Fruit fly (Drosophila melanogaster) whole organism, embryonic: ENCODE data around the gene CG32176.

Experiments
- ATbp ChIP-seq: fragments of 200-800 bp; sonication (Bioruptor generic); optimal IDR thresholded peaks from 2 replicates; lab custom pipeline; 2017; ENCODE audit warnings: missing biosample characterization, mild to moderate bottlenecking, missing genetic modification characterization, missing genetic modification reagents
- Ada2b ChIP-seq: fragments of 200-800 bp; sonication (Bioruptor generic); IDR thresholded peaks from 2 replicates; pipeline ENCODE4 v1.3.6; 2022; ENCODE audit warnings: missing biosample characterization, missing genetic modification characterization
- Antp ChIP-seq: fragments of 200-800 bp; sonication (Bioruptor generic); optimal IDR thresholded peaks from 3 replicates; lab custom pipeline; 2016; ENCODE audit warnings: missing biosample characterization, missing genetic modification characterization
- CG10654 ChIP-seq: fragments of 200-800 bp; sonication (Bioruptor generic); optimal IDR thresholded peaks from 2 replicates; lab custom pipeline; 2016; ENCODE audit warnings: missing biosample characterization, missing genetic modification characterization
- CG13624 ChIP-seq: fragments of 200-800 bp; sonication (Bioruptor generic); optimal IDR thresholded peaks from 2 replicates; lab custom pipeline; 2016; ENCODE audit warnings: missing biosample characterization, missing genetic modification characterization
- CG17802 ChIP-seq: fragments of 200-800 bp; sonication (Bioruptor generic); optimal IDR thresholded peaks from 2 replicates; lab custom pipeline; 2018; ENCODE audit warnings: missing biosample characterization, mild to moderate bottlenecking, missing genetic modification characterization, moderate library complexity
- CG18262 ChIP-seq: fragments of 200-800 bp; optimal IDR thresholded peaks from 3 replicates; lab custom pipeline; 2019; ENCODE audit warnings: missing biosample characterization, mild to moderate bottlenecking, missing genetic modification characterization, moderate library complexity
- CG3065 ChIP-seq: fragments of 200-800 bp; sonication (Bioruptor generic); optimal IDR thresholded peaks from 2 replicates; lab custom pipeline; 2016; ENCODE audit warnings: missing biosample characterization, missing genetic modification characterization
- CG3163 ChIP-seq: fragments of 200-800 bp; sonication (Bioruptor generic); optimal IDR thresholded peaks from 3 replicates; lab custom pipeline; 2016; ENCODE audit warnings: missing biosample characterization, missing genetic modification characterization
- CG3726 ChIP-seq: fragments of 200-800 bp; sonication (Bioruptor generic); IDR thresholded peaks from 3 replicates; pipeline ENCODE4, ENCODE4 v1.3.6; 2022; ENCODE audit warnings: missing biosample characterization, missing genetic modification characterization
- CG4404 ChIP-seq: fragments of 200-800 bp; sonication (Bioruptor generic); IDR thresholded peaks from 2 replicates; pipeline ENCODE4 v1.3.6; 2022; ENCODE audit warnings: missing biosample characterization, missing genetic modification characterization
- CG5180 ChIP-seq: fragments of 200-800 bp; sonication (Bioruptor generic); optimal IDR thresholded peaks from 3 replicates; lab custom pipeline; 2017; ENCODE audit warnings: missing biosample characterization, missing genetic modification characterization, mild to moderate bottlenecking, moderate library complexity, missing genetic modification reagents
- CG6654 ChIP-seq: fragments of 200-800 bp; sonication (Bioruptor generic); optimal IDR thresholded peaks from 2 replicates; lab custom pipeline; 2017; ENCODE audit warnings: missing biosample characterization, mild to moderate bottlenecking, missing genetic modification characterization
- CG6689 ChIP-seq: fragments of 200-800 bp; sonication (Bioruptor generic); IDR thresholded peaks from 2 replicates; pipeline ENCODE4 v1.3.6; 2022; ENCODE audit warnings: missing biosample characterization, missing genetic modification characterization
- CG7839 ChIP-seq: fragments of 200-800 bp; sonication (Bioruptor generic); optimal IDR thresholded peaks from 3 replicates; lab custom pipeline; 2018; ENCODE audit warnings: missing biosample characterization, mild to moderate bottlenecking, missing genetic modification characterization, moderate library complexity
- CG9437 ChIP-seq: fragments of 200-800 bp; sonication (Bioruptor generic); optimal IDR thresholded peaks from 2 replicates; lab custom pipeline; 2018; ENCODE audit warnings: missing biosample characterization, mild to moderate bottlenecking, missing genetic modification characterization
- CG9932 ChIP-seq: fragments of 200-800 bp; sonication (Bioruptor generic); IDR thresholded peaks from 2 replicates; pipeline ENCODE4 v1.3.6; 2022; ENCODE audit warnings: missing biosample characterization, missing genetic modification characterization
- CoRest ChIP-seq: fragments of 200-800 bp; sonication (Bioruptor generic); optimal IDR thresholded peaks from 3 replicates; lab custom pipeline; 2018; ENCODE audit warnings: missing biosample characterization, mild to moderate bottlenecking, missing genetic modification characterization, moderate library complexity
- D ChIP-seq, 2 experiments: fragments of 200-800 bp in 1 of 2; fragments of >200 bp in 1 of 2; sonication (Bioruptor generic) in 1 of 2; optimal IDR thresholded peaks; 2 replicates in 1 of 2; 3 replicates in 1 of 2; lab custom pipeline; 2017; ENCODE audit warnings: mild to moderate bottlenecking in 1 of 2, missing biosample characterization in 1 of 2, missing genetic modification characterization in 1 of 2, missing genetic modification reagents in 1 of 2
- E2f1 ChIP-seq: fragments of 200-800 bp; sonication (Bioruptor generic); IDR thresholded peaks from 2 replicates; pipeline ENCODE4 v1.3.6; 2022; ENCODE audit warnings: missing biosample characterization, missing genetic modification characterization
- Hey ChIP-seq: fragments of 200-800 bp; sonication (Bioruptor generic); optimal IDR thresholded peaks from 3 replicates; lab custom pipeline; 2018; ENCODE audit warnings: missing biosample characterization, mild to moderate bottlenecking, missing genetic modification characterization
- Hr3 ChIP-seq: fragments of 200-800 bp; sonication (Bioruptor generic); optimal IDR thresholded peaks from 3 replicates; lab custom pipeline; 2016; ENCODE audit warnings: missing biosample characterization, missing genetic modification characterization
- Med ChIP-seq: fragments of 200-800 bp; sonication (Bioruptor generic); peaks from one replicate; lab custom pipeline; 2016; ENCODE audit warnings: missing biosample characterization, missing genetic modification characterization, mild to moderate bottlenecking, inconsistent platforms, moderate library complexity
- NfI ChIP-seq: fragments of 200-800 bp; sonication (Bioruptor generic); optimal IDR thresholded peaks from 3 replicates; lab custom pipeline; 2018; ENCODE audit warnings: missing biosample characterization, mild to moderate bottlenecking, missing genetic modification characterization, moderate library complexity
- Oli ChIP-seq: fragments of 200-800 bp; sonication (Bioruptor generic); optimal IDR thresholded peaks from 2 replicates; lab custom pipeline; 2018; ENCODE audit warnings: missing biosample characterization, mild to moderate bottlenecking, missing genetic modification characterization, moderate library complexity
- Xbp1 ChIP-seq: fragments of 200-800 bp; sonication (Bioruptor generic); optimal IDR thresholded peaks from 3 replicates; lab custom pipeline; 2016; ENCODE audit warnings: missing biosample characterization, mild to moderate bottlenecking, missing genetic modification characterization
- az2 ChIP-seq: fragments of 200-800 bp; sonication (Bioruptor generic); optimal IDR thresholded peaks from 3 replicates; lab custom pipeline; 2016; ENCODE audit warnings: missing biosample characterization, missing genetic modification characterization
- caup ChIP-seq: fragments of 200-800 bp; sonication (Bioruptor generic); optimal IDR thresholded peaks from 3 replicates; lab custom pipeline; 2017; ENCODE audit warnings: missing biosample characterization, mild to moderate bottlenecking, missing genetic modification characterization, moderate library complexity; ENCODE audit not compliant: severe bottlenecking
- dm ChIP-seq: fragments of 200-800 bp; sonication (Bioruptor generic); optimal IDR thresholded peaks from 3 replicates; lab custom pipeline; 2016; ENCODE audit warnings: missing biosample characterization, missing genetic modification characterization
- fd3F ChIP-seq: fragments of 200-800 bp; sonication (Bioruptor generic); optimal IDR thresholded peaks from 2 replicates; lab custom pipeline; 2018; ENCODE audit warnings: missing biosample characterization, mild to moderate bottlenecking, missing genetic modification characterization, moderate library complexity
- hkb ChIP-seq, 2 experiments: fragments of 200-800 bp in 1 of 2; fragments of >200 bp in 1 of 2; sonication (Bioruptor generic) in 1 of 2; IDR thresholded peaks in 1 of 2; optimal IDR thresholded peaks in 1 of 2; 2 replicates each; pipeline versions ENCODE4 v1.3.6 to Lab custom; 2017 to 2022; ENCODE audit warnings: missing biosample characterization in 1 of 2, missing genetic modification characterization in 1 of 2
- kah ChIP-seq: fragments of 200-800 bp; sonication (Bioruptor generic); optimal IDR thresholded peaks from 2 replicates; lab custom pipeline; 2018; ENCODE audit warnings: missing biosample characterization, mild to moderate bottlenecking, missing genetic modification characterization
- nom ChIP-seq: fragments of 200-800 bp; sonication (Bioruptor generic); optimal IDR thresholded peaks from 2 replicates; lab custom pipeline; 2017; ENCODE audit warnings: missing biosample characterization, missing genetic modification characterization, mild to moderate bottlenecking, moderate library complexity, missing genetic modification reagents
- pb ChIP-seq: fragments of 200-800 bp; sonication (Bioruptor generic); optimal IDR thresholded peaks from 3 replicates; lab custom pipeline; 2016; ENCODE audit warnings: missing biosample characterization, missing genetic modification characterization
- peb ChIP-seq: fragments of 200-800 bp; sonication (Bioruptor generic); IDR thresholded peaks from 2 replicates; pipeline ENCODE4 v1.3.6; 2022; ENCODE audit warnings: missing biosample characterization, missing genetic modification characterization
- pnt ChIP-seq: fragments of 200-800 bp; sonication (Bioruptor generic); optimal IDR thresholded peaks from 3 replicates; lab custom pipeline; 2016; ENCODE audit warnings: missing biosample characterization, missing genetic modification characterization
- ranshi ChIP-seq: fragments of 200-800 bp; sonication (Bioruptor generic); IDR thresholded peaks from 2 replicates; pipeline ENCODE4 v1.3.6; 2022; ENCODE audit warnings: missing biosample characterization, missing genetic modification characterization
- rib ChIP-seq: fragments of 200-800 bp; sonication (Bioruptor generic); IDR thresholded peaks from 2 replicates; pipeline ENCODE4 v1.3.6; 2022; ENCODE audit warnings: missing biosample characterization, missing genetic modification characterization
- shn ChIP-seq: fragments of 200-800 bp; sonication (Bioruptor generic); optimal IDR thresholded peaks from 3 replicates; lab custom pipeline; 2016; ENCODE audit warnings: missing biosample characterization, missing genetic modification characterization
- stc ChIP-seq: fragments of 200-800 bp; sonication (Bioruptor generic); IDR thresholded peaks from 2 replicates; pipeline ENCODE4 v1.3.6; 2022; ENCODE audit warnings: missing biosample characterization, missing genetic modification characterization
- tgo ChIP-seq: fragments of 200-800 bp; sonication (Bioruptor generic); IDR thresholded peaks from 3 replicates; pipeline ENCODE4 v1.3.6; 2022; ENCODE audit warnings: missing biosample characterization, missing genetic modification characterization
- wek ChIP-seq: fragments of 200-800 bp; sonication (Bioruptor generic); optimal IDR thresholded peaks from 3 replicates; lab custom pipeline; 2018; ENCODE audit warnings: missing biosample characterization, mild to moderate bottlenecking, missing genetic modification characterization, moderate library complexity
- z ChIP-seq: fragments of 200-800 bp; sonication (Bioruptor generic); IDR thresholded peaks from 3 replicates; pipeline ENCODE4 v1.3.6; 2022; ENCODE audit warnings: missing biosample characterization, missing genetic modification characterization
- zen2 ChIP-seq: fragments of 200-800 bp; sonication (Bioruptor generic); IDR thresholded peaks from 3 replicates; pipeline ENCODE4 v1.3.6; 2022; ENCODE audit warnings: missing biosample characterization, missing genetic modification characterization; ENCODE audit not compliant: partially characterized antibody

Gene CG32176

dm6 chr3L:17475979-17476393 is 42.3 kb downstream of the CG32176 start, which contains the start of gene CG34250 (continued):
- peak; percentile 45; the same call in 1 of the 2 replicates for TF ChIP-seq rib (GFP tag; lab: Robert Waterston, UW)
- TF ChIP-seq wek = no peak
- no peak for TF ChIP-seq NfI (GFP tag; lab: Kevin White, UChicago)
- TF ChIP-seq fd3F = no peak
- TF ChIP-seq CG5180 (GFP tag; lab: Kevin White, UChicago) = no peak
- TF ChIP-seq kah (GFP tag; lab: Kevin White, UChicago) = no peak
- TF ChIP-seq pnt = no peak
- TF ChIP-seq D (optimal IDR thresholded peaks at IDR 0.05; lab: Kevin White, UChicago) = no peak
- no peak for TF ChIP-seq D (GFP tag; optimal IDR thresholded peaks at IDR 0.05; lab: Kevin White, UChicago)
- TF ChIP-seq z (GFP tag; lab: Robert Waterston, UW) = no peak
- TF ChIP-seq shn (GFP tag; lab: Kevin White, UChicago) = no peak
- peak; percentile 66 for TF ChIP-seq CG9932 (GFP tag; lab: Robert Waterston, UW)
- TF ChIP-seq CG3065 (GFP tag; lab: Kevin White, UChicago) = no peak
- TF ChIP-seq peb (GFP tag; lab: Robert Waterston, UW) = no peak
- TF ChIP-seq dm (GFP tag; lab: Kevin White, UChicago) = no peak
- TF ChIP-seq CG18262 = peak; percentile 37
- no peak for TF ChIP-seq nom (GFP tag; lab: Kevin White, UChicago)
- TF ChIP-seq CG6689 = no peak
- TF ChIP-seq caup (GFP tag; lab: Kevin White, UChicago) = peak; percentile 31
- TF ChIP-seq CG13624 (GFP tag; lab: Kevin White, UChicago) = no peak
- peak; percentile 11 for TF ChIP-seq CG10654 (GFP tag; lab: Kevin White, UChicago)
- TF ChIP-seq Oli (tag; lab: Kevin White, UChicago) = no peak
- no peak for TF ChIP-seq CG17802 (tag; lab: Kevin White, UChicago)
- TF ChIP-seq CG7839 (tag; lab: Kevin White, UChicago) = peak; percentile 9
- TF ChIP-seq az2 (GFP tag; lab: Kevin White, UChicago) = peak; percentile 18
- TF ChIP-seq Ada2b (GFP tag; lab: Robert Waterston, UW) = no peak; the same call in 1 of the 2 replicates
- TF ChIP-seq Hr3 = peak; percentile 15
- no peak for TF ChIP-seq E2f1
- peak; percentile 44; the same call in 2 of the 3 replicates for TF ChIP-seq zen2
- TF ChIP-seq ranshi (GFP tag; lab: Robert Waterston, UW) = no peak
- no peak; the same call in 2 of the 3 replicates for TF ChIP-seq tgo (GFP tag; lab: Robert Waterston, UW)
- no peak for TF ChIP-seq pb
- TF ChIP-seq CG9437 = no peak
- TF ChIP-seq stc = no peak
- no peak for TF ChIP-seq CG4404 (GFP tag; lab: Robert Waterston, UW)
- TF ChIP-seq CG6654 (GFP tag; lab: Kevin White, UChicago) = no peak
- peak; percentile 46 for TF ChIP-seq CoRest (tag; lab: Kevin White, UChicago)
- TF ChIP-seq CG3726 (GFP tag; lab: Robert Waterston, UW) = no peak
- peak; percentile 47 for TF ChIP-seq Xbp1
- TF ChIP-seq Antp (GFP tag; lab: Kevin White, UChicago) = no peak
- TF ChIP-seq hkb (optimal IDR thresholded peaks at IDR 0.05; lab: Kevin White, UChicago) = peak; percentile 23
- no peak; the same call in 1 of the 2 replicates for TF ChIP-seq hkb (GFP tag; IDR thresholded peaks at IDR 0.05; lab: Robert Waterston, UW)
- TF ChIP-seq ATbp = no peak
- peak; percentile 67 for TF ChIP-seq Med (GFP tag; lab: Kevin White, UChicago)
- TF ChIP-seq CG3163 (GFP tag; lab: Kevin White, UChicago) = no peak
- no peak for TF ChIP-seq Hey
